Fruit fly (Drosophila melanogaster): ENCODE results near the gene Cpr64Ac.

The Cpr64Ac gene

dm6 chr3L:4239442-4240322, 27.0 kb upstream of the Cpr64Ac start, which contains the start of gene Sqor (continued):
- peak; percentile 72 for TF ChIP-seq Oaz (GFP tag; IDR thresholded peaks at IDR 0.05)
- peak; percentile 78 for TF ChIP-seq CG17829 (tag; optimal IDR thresholded peaks at IDR 0.05)
- TF ChIP-seq pita (GFP tag; optimal IDR thresholded peaks at IDR 0.05), result no peak
- TF ChIP-seq Usf (GFP tag; optimal IDR thresholded peaks at IDR 0.05), result peak; percentile 71
- peak; percentile 44 for TF ChIP-seq exex (tag; optimal IDR thresholded peaks at IDR 0.05)
- peak; percentile 91 for TF ChIP-seq CG18619 (GFP tag; optimal IDR thresholded peaks at IDR 0.05)
- TF ChIP-seq fru (optimal IDR thresholded peaks at IDR 0.05), result no peak
- peak; percentile 91 for TF ChIP-seq nom (GFP tag; optimal IDR thresholded peaks at IDR 0.05)
- peak; percentile 85 for TF ChIP-seq org-1 (GFP tag; optimal IDR thresholded peaks at IDR 0.05)
- peak; percentile 77 for TF ChIP-seq Hey (tag; optimal IDR thresholded peaks at IDR 0.05)
- peak; percentile 64; the same call in 1 of the 2 replicates for TF ChIP-seq Awh (GFP tag; IDR thresholded peaks at IDR 0.05)
- peak; percentile 91 for TF ChIP-seq ems (GFP tag; optimal IDR thresholded peaks at IDR 0.05)
- TF ChIP-seq NC2β (GFP tag; optimal IDR thresholded peaks at IDR 0.05), result peak; percentile 64
- peak; percentile 75 for TF ChIP-seq Nf-YC (tag; optimal IDR thresholded peaks at IDR 0.05)
- peak; percentile 89 for TF ChIP-seq CG7786 (GFP tag; optimal IDR thresholded peaks at IDR 0.05)
- peak; percentile 61 for TF ChIP-seq bowl (GFP tag; IDR thresholded peaks at IDR 0.05)
- TF ChIP-seq sna (GFP tag; IDR thresholded peaks at IDR 0.05; ENCODE audit: partially characterized antibody), result no peak
- peak; percentile 59 for TF ChIP-seq CG8290 (GFP tag; optimal IDR thresholded peaks at IDR 0.05)
- TF ChIP-seq CG8290 (tag; optimal IDR thresholded peaks at IDR 0.05), result peak; percentile 34 to 97
- TF ChIP-seq CG7745 (tag; optimal IDR thresholded peaks at IDR 0.05), result no peak
- TF ChIP-seq CG1233 (GFP tag; optimal IDR thresholded peaks at IDR 0.05), result peak; percentile 83
- peak; percentile 76 for TF ChIP-seq CG4730 (GFP tag; IDR thresholded peaks at IDR 0.05)
- TF ChIP-seq schlank (tag; optimal IDR thresholded peaks at IDR 0.05), result peak; percentile 76
- peak; percentile 36; the same call in 1 of the 2 replicates for TF ChIP-seq amos (GFP tag; IDR thresholded peaks at IDR 0.05; ENCODE audit: partially characterized antibody)
- TF ChIP-seq Side (GFP tag; optimal IDR thresholded peaks at IDR 0.05), result peak; percentile 87
- peak; percentile 80 for TF ChIP-seq CG14441 (GFP tag; IDR thresholded peaks at IDR 0.05)
- TF ChIP-seq mirr (GFP tag; optimal IDR thresholded peaks at IDR 0.05), result no peak
- peak; percentile 64 for TF ChIP-seq D19A (tag; optimal IDR thresholded peaks at IDR 0.05)
- TF ChIP-seq dmrt11E (tag; optimal IDR thresholded peaks at IDR 0.05), result no peak
- peak; percentile 71 for TF ChIP-seq CG1647 (GFP tag; optimal IDR thresholded peaks at IDR 0.05)
- TF ChIP-seq CG13123 (GFP tag; optimal IDR thresholded peaks at IDR 0.05), result peak; percentile 29
- peak; percentile 80 for TF ChIP-seq CG14050 (GFP tag; IDR thresholded peaks at IDR 0.05)
- peak; percentile 85 for TF ChIP-seq Bteb2 (GFP tag; optimal IDR thresholded peaks at IDR 0.05)
- peak; percentile 81 for TF ChIP-seq CG8944 (GFP tag; optimal IDR thresholded peaks at IDR 0.05)
- TF ChIP-seq gcm (GFP tag; optimal IDR thresholded peaks at IDR 0.05), result peak; percentile 68
- TF ChIP-seq CG11560 (tag; IDR thresholded peaks at IDR 0.05), result 0 out of 3 replicates have a peak, but pooled peaks have one; percentile 53
- TF ChIP-seq HmgZ (tag; optimal IDR thresholded peaks at IDR 0.05), result peak; percentile 87
- TF ChIP-seq HmgD (GFP tag; optimal IDR thresholded peaks at IDR 0.05), result peak; percentile 82
- peak; percentile 89 for TF ChIP-seq NK7.1 (GFP tag; optimal IDR thresholded peaks at IDR 0.05)
- peak; percentile 93 for TF ChIP-seq CG13296 (GFP tag; optimal IDR thresholded peaks at IDR 0.05)
- TF ChIP-seq Ada2b (GFP tag; IDR thresholded peaks at IDR 0.05), result peak; percentile 81
- TF ChIP-seq CG9609 (GFP tag; optimal IDR thresholded peaks at IDR 0.05), result peak; percentile 89
- peak; percentile 70 for TF ChIP-seq CG3163 (GFP tag; optimal IDR thresholded peaks at IDR 0.05)
- peak; percentile 77 for TF ChIP-seq CG10274 (GFP tag; optimal IDR thresholded peaks at IDR 0.05)
- TF ChIP-seq CG17612 (GFP tag; IDR thresholded peaks at IDR 0.05), result peak; percentile 24; the same call in 1 of the 2 replicates
- TF ChIP-seq nmo (GFP tag; optimal IDR thresholded peaks at IDR 0.05), result peak; percentile 86
- TF ChIP-seq slou (GFP tag; optimal IDR thresholded peaks at IDR 0.05), result peak; percentile 68
- peak; percentile 66 for TF ChIP-seq CG1602 (GFP tag; optimal IDR thresholded peaks at IDR 0.05)
- TF ChIP-seq ro (GFP tag; IDR thresholded peaks at IDR 0.05), result peak; percentile 43; the same call in 1 of the 2 replicates
- peak; percentile 8 for TF ChIP-seq grn (GFP tag; optimal IDR thresholded peaks at IDR 0.05)

All from whole organism, embryonic.